Fruit fly (Drosophila melanogaster): ENCODE data around the gene CG12971.

dm6 chr3L:21390431-21390830, 34.1 kb upstream of the CG12971 start:
- peak; percentile 41 for TF ChIP-seq kay (GFP tag; ENCODE audit: borderline replicate concordance)
- no peak for TF ChIP-seq CG14711 (tag; optimal IDR thresholded peaks at IDR 0.05)
- TF ChIP-seq toe (GFP tag; optimal IDR thresholded peaks at IDR 0.05): no peak
- no peak for TF ChIP-seq bab1 (GFP tag; optimal IDR thresholded peaks at IDR 0.05)
